Worm (Caenorhabditis elegans) whole organism, L1 larva: ENCODE measurements around the gene nep-11.

Experiments
- C34B4.2 ChIP-seq: sonication (generic microtip); optimal IDR thresholded peaks from 2 replicates; lab custom pipeline; 2017; ENCODE audit warnings: mild to moderate bottlenecking, missing genetic modification characterization, missing compliant biosample characterization
- ces-1 ChIP-seq: fragments of 150-350 bp; optimal IDR thresholded peaks from 2 replicates; lab custom pipeline; 2014; ENCODE audit warnings: missing biosample characterization, missing genetic modification reagents, missing genetic modification characterization
- ets-5 ChIP-seq: fragments of 200-800 bp; sonication (Bioruptor generic); IDR thresholded peaks from 2 replicates; pipeline ENCODE4 v1.3.6; 2022; ENCODE audit warnings: missing genetic modification characterization, missing compliant biosample characterization
- nhr-237 ChIP-seq: fragments of 150-350 bp; optimal IDR thresholded peaks from 2 replicates; lab custom pipeline; 2014; ENCODE audit warnings: missing biosample characterization, missing genetic modification characterization
- unc-62 ChIP-seq: fragments of 150-350 bp; optimal IDR thresholded peaks from 2 replicates; lab custom pipeline; 2014; ENCODE audit warnings: missing biosample characterization, missing genetic modification reagents, missing genetic modification characterization

- no peak for TF ChIP-seq nhr-237
- no peak for TF ChIP-seq C34B4.2 (tag; lab: Kevin White, UChicago)
- TF ChIP-seq ces-1 (GFP tag; lab: Kevin White, UChicago): no peak
- TF ChIP-seq unc-62 (GFP tag; lab: Kevin White, UChicago): no peak
- TF ChIP-seq ets-5 (GFP tag; lab: Robert Waterston, UW): no peak
Observed at ce11 chrII:3373875-3374274, 51.5 kb downstream of the nep-11 start.
